Fruit fly (Drosophila melanogaster) whole organism, wandering third instar larva: Measurements from ENCODE around the gene CG34258.
A peak's percentile ranks its signal among the peaks of the same experiment; 100 is the strongest.

Experiments used
- Abd-B ChIP-seq: fragments of >200 bp; optimal IDR thresholded peaks from 2 replicates; lab custom pipeline; 2017; ENCODE audit warnings: missing biosample characterization, missing genetic modification characterization
- CG32264 ChIP-seq: fragments of 200-800 bp; sonication (Bioruptor generic); optimal IDR thresholded peaks from 2 replicates; lab custom pipeline; 2016; ENCODE audit warnings: missing biosample characterization, missing genetic modification characterization
- CG9705 ChIP-seq: fragments of 200-800 bp; sonication (Bioruptor generic); optimal IDR thresholded peaks from 2 replicates; lab custom pipeline; 2018; ENCODE audit warnings: missing biosample characterization, mild to moderate bottlenecking, missing genetic modification characterization
- CrebA ChIP-seq: fragments of 200-800 bp; sonication (Bioruptor generic); optimal IDR thresholded peaks from 2 replicates; lab custom pipeline; 2016; ENCODE audit warnings: missing biosample characterization, mild to moderate bottlenecking, missing genetic modification characterization, borderline replicate concordance
- Dfd ChIP-seq: fragments of >200 bp; optimal IDR thresholded peaks from 2 replicates; lab custom pipeline; 2017; ENCODE audit warnings: missing biosample characterization, missing genetic modification characterization
- Dif ChIP-seq: fragments of 200-275, 200-300 bp; sonication (Bioruptor generic); optimal IDR thresholded peaks from 2 replicates; lab custom pipeline; 2018; ENCODE audit warnings: missing biosample characterization, missing genetic modification characterization; ENCODE audit not compliant: partially characterized antibody
- GATAd ChIP-seq: sonication (Bioruptor generic); optimal IDR thresholded peaks from 2 replicates; lab custom pipeline; 2016; ENCODE audit warnings: missing biosample characterization, missing genetic modification characterization
- HLH106 ChIP-seq: fragments of 200-800 bp; optimal IDR thresholded peaks from 3 replicates; lab custom pipeline; 2019; ENCODE audit warnings: missing biosample characterization, mild to moderate bottlenecking, missing genetic modification characterization, moderate library complexity
- Hnf4 ChIP-seq: fragments of 200-800 bp; sonication (Bioruptor generic); optimal IDR thresholded peaks from 2 replicates; lab custom pipeline; 2016; ENCODE audit warnings: missing biosample characterization, mild to moderate bottlenecking, missing genetic modification characterization
- Hr78 ChIP-seq: fragments of >200 bp; optimal IDR thresholded peaks from 2 replicates; lab custom pipeline; 2017; ENCODE audit warnings: missing biosample characterization, missing genetic modification characterization
- Hr83 ChIP-seq: fragments of 200-300 bp; sonication (Bioruptor generic); optimal IDR thresholded peaks from 2 replicates; lab custom pipeline; 2016; ENCODE audit warnings: missing biosample characterization, mild to moderate bottlenecking, missing genetic modification characterization, moderate library complexity; ENCODE audit not compliant: poor library complexity, severe bottlenecking
- Jra ChIP-seq: sonication (Bioruptor generic); optimal IDR thresholded peaks from 2 replicates; lab custom pipeline; 2016; ENCODE audit warnings: missing biosample characterization, missing genetic modification characterization
- Mio ChIP-seq: sonication (Bioruptor generic); optimal IDR thresholded peaks from 2 replicates; lab custom pipeline; 2016; ENCODE audit warnings: missing biosample characterization, missing genetic modification characterization
- Myc ChIP-seq: fragments of >200 bp; optimal IDR thresholded peaks from 2 replicates; lab custom pipeline; 2017
- N ChIP-seq: fragments of >200 bp; optimal IDR thresholded peaks from 2 replicates; lab custom pipeline; 2018; ENCODE audit warnings: missing biosample characterization, missing external identifiers, missing genetic modification characterization
- OdsH ChIP-seq: fragments of 200-800 bp; sonication (Bioruptor generic); optimal IDR thresholded peaks from 2 replicates; lab custom pipeline; 2016; ENCODE audit warnings: missing biosample characterization, mild to moderate bottlenecking, missing genetic modification characterization
- Rel ChIP-seq, 2 experiments: fragments of 200-800 bp; sonication (Bioruptor generic) in 1 of 2; optimal IDR thresholded peaks; 2 replicates in 1 of 2; 3 replicates in 1 of 2; lab custom pipeline; 2016 to 2019; ENCODE audit warnings: mild to moderate bottlenecking in 2 of 2, missing biosample characterization in 2 of 2, missing genetic modification characterization in 2 of 2, moderate library complexity in 1 of 2
- Sp1 ChIP-seq: fragments of 200-800 bp; sonication (Bioruptor generic); optimal IDR thresholded peaks from 3 replicates; lab custom pipeline; 2019; ENCODE audit warnings: missing biosample characterization, mild to moderate bottlenecking, missing genetic modification characterization, moderate library complexity
- Vsx2 ChIP-seq: fragments of 200-300, 225-300 bp; sonication (Bioruptor generic); optimal IDR thresholded peaks from 2 replicates; lab custom pipeline; 2018; ENCODE audit warnings: missing biosample characterization, missing genetic modification characterization; ENCODE audit not compliant: partially characterized antibody
- br ChIP-seq: fragments of 200-800 bp; sonication (Bioruptor generic); optimal IDR thresholded peaks from 2 replicates; lab custom pipeline; 2016; ENCODE audit warnings: missing biosample characterization, missing genetic modification characterization
- brk ChIP-seq: fragments of 200-800 bp; sonication (Bioruptor generic); optimal IDR thresholded peaks from 2 replicates; lab custom pipeline; 2016; ENCODE audit warnings: missing biosample characterization, mild to moderate bottlenecking, missing genetic modification characterization
- dl ChIP-seq, 2 experiments: fragments of 175-275, 200-275 bp in 1 of 2; fragments of 200-275 bp in 1 of 2; sonication (Bioruptor generic); optimal IDR thresholded peaks; lab custom pipeline; 2018; ENCODE audit warnings: mild to moderate bottlenecking in 2 of 2, missing biosample characterization in 2 of 2, missing genetic modification characterization in 2 of 2, moderate library complexity in 2 of 2; ENCODE audit not compliant: partially characterized antibody in 2 of 2, insufficient read depth in 1 of 2
- dmrt93B ChIP-seq: fragments of 200-800 bp; sonication (Bioruptor generic); optimal IDR thresholded peaks from 2 replicates; lab custom pipeline; 2018; ENCODE audit warnings: missing biosample characterization, mild to moderate bottlenecking, missing genetic modification characterization
- dsf ChIP-seq: sonication (Bioruptor generic); optimal IDR thresholded peaks from 2 replicates; lab custom pipeline; 2016; ENCODE audit warnings: missing biosample characterization, missing genetic modification characterization, borderline replicate concordance
- foxo ChIP-seq, 2 experiments: fragments of 200-800 bp; sonication (Bioruptor generic); optimal IDR thresholded peaks; 2 replicates in 1 of 2; 3 replicates in 1 of 2; lab custom pipeline; 2016 to 2017; ENCODE audit warnings: missing biosample characterization in 2 of 2, missing genetic modification characterization in 2 of 2
- h ChIP-seq: fragments of 200-800 bp; sonication (Bioruptor generic); optimal IDR thresholded peaks from 3 replicates; lab custom pipeline; 2016; ENCODE audit warnings: missing biosample characterization, mild to moderate bottlenecking, missing genetic modification characterization
- lola ChIP-seq: fragments of >200 bp; optimal IDR thresholded peaks from 2 replicates; lab custom pipeline; 2017; ENCODE audit warnings: missing biosample characterization, missing genetic modification characterization
- pan ChIP-seq: fragments of >200 bp; optimal IDR thresholded peaks from 2 replicates; lab custom pipeline; 2017
- rgr ChIP-seq: fragments of 200-800 bp; sonication (Bioruptor generic); optimal IDR thresholded peaks from 3 replicates; lab custom pipeline; 2016; ENCODE audit warnings: missing biosample characterization, mild to moderate bottlenecking, missing genetic modification characterization
- sage ChIP-seq: fragments of 200-800 bp; sonication (Bioruptor generic); optimal IDR thresholded peaks from 2 replicates; lab custom pipeline; 2016; ENCODE audit warnings: missing biosample characterization, mild to moderate bottlenecking, missing genetic modification characterization
- tai ChIP-seq: sonication (Bioruptor generic); optimal IDR thresholded peaks from 2 replicates; lab custom pipeline; 2016; ENCODE audit warnings: missing biosample characterization, missing genetic modification characterization
- usp ChIP-seq: fragments of >200 bp; optimal IDR thresholded peaks from 2 replicates; lab custom pipeline; 2017; ENCODE audit warnings: missing biosample characterization, missing genetic modification characterization
- woc ChIP-seq: sonication (Bioruptor generic); optimal IDR thresholded peaks from 2 replicates; lab custom pipeline; 2016; ENCODE audit warnings: missing biosample characterization, mild to moderate bottlenecking, missing genetic modification characterization

CG34258 gene

DNA sequence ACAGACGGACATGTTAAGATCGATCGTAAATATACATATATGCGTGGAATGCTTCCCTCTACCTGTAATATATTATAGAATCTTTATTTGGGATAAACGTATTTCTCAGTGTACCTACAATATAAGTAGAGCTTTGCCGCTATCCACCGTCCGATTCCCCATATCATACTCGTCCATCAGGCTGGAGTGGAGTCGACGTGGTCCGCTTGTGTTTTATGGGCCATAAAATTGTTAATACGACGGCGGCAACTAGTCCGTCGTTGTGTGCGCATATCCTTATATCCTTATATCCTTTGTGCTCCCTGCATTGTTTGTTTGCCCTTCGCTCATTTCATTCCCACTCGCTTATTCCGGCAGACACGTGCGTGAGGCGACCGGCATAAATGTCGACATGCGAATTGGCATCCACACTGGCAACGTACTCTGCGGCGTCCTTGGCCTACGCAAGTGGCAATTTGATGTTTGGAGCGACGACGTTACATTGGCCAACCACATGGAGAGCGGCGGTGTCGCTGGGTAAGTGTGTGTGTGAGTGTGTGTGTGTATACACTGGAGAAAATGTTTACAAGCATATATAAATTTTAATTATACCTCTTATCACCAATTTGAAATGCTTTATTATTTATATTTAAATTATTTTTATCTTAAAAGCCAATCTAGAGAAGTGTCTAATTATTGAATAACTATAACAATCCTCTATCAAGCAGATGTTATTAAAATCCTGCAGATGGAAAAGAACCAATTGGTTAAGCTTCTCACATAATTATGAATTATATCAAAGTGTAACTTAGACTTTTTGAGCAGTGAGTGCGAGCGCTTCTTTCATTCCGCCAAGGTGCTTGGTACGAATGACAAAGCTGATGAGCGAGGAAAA is 17.2 kb upstream of the CG34258 start:
- no peak for TF ChIP-seq foxo (GFP tag; optimal IDR thresholded peaks at IDR 0.05; lab: Kevin White, UChicago)
- no peak for TF ChIP-seq Hr83 (GFP tag; lab: Kevin White, UChicago)
- no peak for TF ChIP-seq dsf (GFP tag; lab: Kevin White, UChicago)
- no peak for TF ChIP-seq woc (GFP tag; lab: Kevin White, UChicago)
- no peak for TF ChIP-seq CrebA
- TF ChIP-seq dmrt93B = no peak
- TF ChIP-seq Vsx2 (GFP tag; lab: Kevin White, UChicago) = no peak
- TF ChIP-seq tai (GFP tag; lab: Kevin White, UChicago) = no peak
- TF ChIP-seq sage (GFP tag; lab: Kevin White, UChicago) = no peak
- TF ChIP-seq GATAd (GFP tag; lab: Kevin White, UChicago) = no peak
- TF ChIP-seq dl (GFP tag; optimal IDR thresholded peaks at IDR 0.05; lab: Kevin White, UChicago; ENCODE audit: insufficient read depth in 1 of 2, partially characterized antibody in 2 of 2) = no peak
- TF ChIP-seq Sp1 (GFP tag; lab: Kevin White, UChicago) = no peak
- TF ChIP-seq lola (GFP tag; lab: Kevin White, UChicago) = no peak
- TF ChIP-seq, all 38 proteins: peak for 0

DNA sequence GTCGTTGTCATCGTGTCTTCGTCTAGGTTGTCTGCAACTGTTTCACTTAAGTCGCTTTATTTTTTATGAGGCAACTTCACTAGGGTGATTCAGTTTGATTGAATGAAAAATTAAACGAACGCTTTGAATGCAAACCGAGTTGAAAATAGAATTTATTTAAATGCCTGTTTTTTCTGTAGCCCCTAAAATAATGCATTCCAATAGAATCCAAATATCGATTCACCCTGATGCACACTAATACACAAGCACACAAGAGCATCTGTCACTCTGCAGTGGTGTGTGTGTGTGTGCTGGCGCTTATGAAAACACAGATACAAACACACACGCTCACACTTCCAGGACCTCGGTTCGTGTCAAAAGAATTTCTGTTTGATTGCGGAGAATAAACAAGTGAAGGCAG is 10.0 kb upstream of the CG34258 start:
- TF ChIP-seq rgr (GFP tag; lab: Kevin White, UChicago) = peak; percentile 7
- no peak for TF ChIP-seq Hr78 (GFP tag; lab: Kevin White, UChicago)

dm6 chr3L:19955699-19956098 is 3.9 kb upstream of the CG34258 start, which contains the start of gene CG42263:
Gene CG42263 (minus strand): TSS chr3L:19955799.
- TF ChIP-seq rgr (GFP tag; lab: Kevin White, UChicago) (no peak), Jra (GFP tag; lab: Kevin White, UChicago) (no peak), CrebA (no peak), Abd-B (GFP tag; lab: Kevin White, UChicago) (no peak), Dfd (GFP tag; lab: Kevin White, UChicago) (no peak), dl (GFP tag; optimal IDR thresholded peaks at IDR 0.05; lab: Kevin White, UChicago; ENCODE audit: insufficient read depth in 1 of 2, partially characterized antibody in 2 of 2) (no peak), CG9705 (GFP tag; lab: Kevin White, UChicago) (no peak), pan (lab: Kevin White, UChicago) (no peak), lola (GFP tag; lab: Kevin White, UChicago) (no peak), brk (GFP tag; lab: Kevin White, UChicago) (no peak), h (GFP tag; lab: Kevin White, UChicago) (no peak), Mio (GFP tag; lab: Kevin White, UChicago) (no peak), woc (GFP tag; lab: Kevin White, UChicago) (no peak), GATAd (GFP tag; lab: Kevin White, UChicago) (no peak), usp (GFP tag; lab: Kevin White, UChicago) (no peak), Hnf4 (no peak), OdsH (GFP tag; lab: Kevin White, UChicago) (no peak), N (GFP tag; lab: Kevin White, UChicago) (no peak)

DNA sequence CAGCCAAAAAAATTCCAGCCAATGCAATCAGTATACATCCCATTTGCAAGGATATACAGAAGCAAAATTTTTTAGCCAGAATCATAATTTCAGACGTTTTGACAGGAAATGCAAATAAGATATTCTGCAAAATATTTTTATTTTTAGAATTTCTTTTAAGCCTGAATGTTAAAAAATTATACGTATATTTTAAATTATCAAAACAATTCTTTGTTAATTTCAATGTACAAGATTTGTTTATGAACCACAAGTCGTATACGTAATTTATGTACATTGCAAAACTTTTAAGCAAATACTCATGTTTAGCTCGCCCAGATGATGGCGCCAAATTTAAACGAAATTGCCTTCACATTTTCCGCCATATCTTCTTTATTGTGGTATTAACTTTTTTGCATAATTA is 2.7 kb upstream of the CG34258 start, which contains the start of gene CG42654:
Gene CG42654, minus strand, starts transcription at position 101 of the 400 bp plus-strand sequence.
- TF ChIP-seq dmrt93B (no peak), Myc (lab: Kevin White, UChicago) (no peak), Vsx2 (GFP tag; lab: Kevin White, UChicago) (no peak), GATAd (GFP tag; lab: Kevin White, UChicago) (no peak), usp (GFP tag; lab: Kevin White, UChicago) (no peak), CG32264 (GFP tag; lab: Kevin White, UChicago) (no peak), Sp1 (GFP tag; lab: Kevin White, UChicago) (no peak), h (GFP tag; lab: Kevin White, UChicago) (no peak), Dif (no peak), foxo (GFP tag; optimal IDR thresholded peaks at IDR 0.05; lab: Kevin White, UChicago) (no peak), Rel (GFP tag; optimal IDR thresholded peaks at IDR 0.05; lab: Kevin White, UChicago) (no peak), Rel (tag; optimal IDR thresholded peaks at IDR 0.05; lab: Kevin White, UChicago) (no peak), br (GFP tag; lab: Kevin White, UChicago) (no peak), Jra (GFP tag; lab: Kevin White, UChicago) (no peak), tai (GFP tag; lab: Kevin White, UChicago) (no peak), pan (lab: Kevin White, UChicago) (no peak), Mio (GFP tag; lab: Kevin White, UChicago) (no peak), Hnf4 (no peak), N (GFP tag; lab: Kevin White, UChicago) (no peak), CrebA (no peak), HLH106 (no peak)
- TF ChIP-seq, all 38 proteins: peak for 0
